Worm (Caenorhabditis elegans): ENCODE results near the gene col-120.

DNA sequence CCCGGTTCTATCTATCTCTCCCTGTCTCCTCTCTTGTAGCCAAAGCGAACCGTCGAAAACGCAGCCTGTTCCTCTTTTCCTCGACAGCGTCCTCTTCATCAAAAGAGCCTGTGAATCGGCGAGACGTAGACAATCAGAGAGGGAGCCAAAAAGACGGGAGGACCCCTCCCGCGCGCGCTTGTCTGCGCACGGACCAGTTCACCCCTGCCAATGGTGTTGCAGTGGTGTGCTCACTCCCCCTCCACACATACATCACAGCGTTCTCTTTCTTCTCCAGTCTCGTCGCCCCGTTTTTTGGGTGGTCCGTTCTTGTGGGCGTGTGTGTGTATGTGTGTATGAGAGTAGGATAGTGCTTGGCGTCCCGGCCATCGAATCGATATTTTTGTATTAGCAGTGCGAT, 7.3 kb upstream of the col-120 start:
- TF ChIP-seq scrt-1 (GFP tag; IDR thresholded peaks at IDR 0.05) (peak; percentile 67; the same call in 1 of the 2 replicates), hnd-1 (tag; optimal IDR thresholded peaks at IDR 0.05) (no peak), ets-7 (tag; optimal IDR thresholded peaks at IDR 0.05) (no peak), ama-1 (optimal IDR thresholded peaks at IDR 0.05) (no peak), flt-1 (GFP tag; IDR thresholded peaks at IDR 0.05) (peak; percentile 58), ceh-36 (tag; optimal IDR thresholded peaks at IDR 0.05) (no peak), F13C5.2 (tag; optimal IDR thresholded peaks at IDR 0.05) (no peak), tbx-37 (GFP tag; conservative IDR thresholded peaks at IDR 0.05) (no peak), tbx-11 (GFP tag; IDR thresholded peaks at IDR 0.05) (no peak), ceh-13 (GFP tag; optimal IDR thresholded peaks at IDR 0.05) (no peak), B0310.2 (tag; optimal IDR thresholded peaks at IDR 0.05) (no peak), sea-1 (GFP tag; conservative IDR thresholded peaks at IDR 0.05) (no peak; the same call in 1 of the 2 replicates), hmg-4 (GFP tag; optimal IDR thresholded peaks at IDR 0.05) (no peak), aly-1 (tag; optimal IDR thresholded peaks at IDR 0.05) (peak; percentile 77)
